Worm (Caenorhabditis elegans) whole organism, L3 larva: Measurements from ENCODE around the gene sec-6.
A peak's percentile ranks its signal among the peaks of the same experiment; 100 is the strongest.

ENCODE experiments used
- elt-3 ChIP-seq, 3 experiments: fragments of 150-350 bp in 1 of 3; sonication (generic microtip) in 2 of 3; optimal IDR thresholded peaks; 2 replicates in 2 of 3; 4 replicates in 1 of 3; lab custom pipeline; 2014 to 2017; ENCODE audit warnings: missing biosample characterization in 3 of 3, missing genetic modification characterization in 3 of 3
- fos-1 ChIP-seq: fragments of 150-350 bp; optimal IDR thresholded peaks from 2 replicates; lab custom pipeline; 2014; ENCODE audit warnings: missing biosample characterization, missing genetic modification characterization
- nhr-11 ChIP-seq: fragments of 150-350 bp; optimal IDR thresholded peaks from 2 replicates; lab custom pipeline; 2014; ENCODE audit warnings: missing biosample characterization, missing genetic modification characterization
- nhr-28 ChIP-seq: fragments of 150-350 bp; optimal IDR thresholded peaks from 2 replicates; lab custom pipeline; 2014; ENCODE audit warnings: missing biosample characterization, missing genetic modification characterization
- nhr-76 ChIP-seq: fragments of 150-350 bp; sonication (generic microtip); optimal IDR thresholded peaks from 5 replicates; lab custom pipeline; 2014; ENCODE audit warnings: missing biosample characterization, missing genetic modification characterization
- nhr-77 ChIP-seq: fragments of 150-350 bp; optimal IDR thresholded peaks from 2 replicates; lab custom pipeline; 2014; ENCODE audit warnings: missing biosample characterization, missing genetic modification characterization
- pha-4 ChIP-seq: fragments of 150-350 bp; optimal IDR thresholded peaks from 2 replicates; lab custom pipeline; 2014; ENCODE audit warnings: missing biosample characterization, missing genetic modification reagents, missing genetic modification characterization
- pqm-1 ChIP-seq: fragments of 150-350 bp; optimal IDR thresholded peaks from 2 replicates; lab custom pipeline; 2017; ENCODE audit warnings: missing biosample characterization, missing genetic modification characterization, inconsistent platforms
- ztf-4 ChIP-seq: fragments of 150-350 bp; optimal IDR thresholded peaks from 2 replicates; lab custom pipeline; 2014; ENCODE audit warnings: missing biosample characterization, missing genetic modification characterization

- TF ChIP-seq elt-3 (tag; optimal IDR thresholded peaks at IDR 0.05; lab: Kevin White, UChicago) (no peak), nhr-11 (tag; lab: Kevin White, UChicago) (peak; percentile 81), nhr-28 (no peak), nhr-77 (tag; lab: Kevin White, UChicago) (peak; percentile 4), fos-1 (tag; lab: Kevin White, UChicago) (no peak), ztf-4 (tag; lab: Kevin White, UChicago) (peak; percentile 77), pha-4 (tag; lab: Kevin White, UChicago) (peak; percentile 97), nhr-76 (tag; lab: Kevin White, UChicago) (no peak), pqm-1 (tag; lab: Kevin White, UChicago) (peak; percentile 71)
Observed at ce11 chrII:5373275-5374047, 14.1 kb downstream of the sec-6 start, which contains the start of the genes agt-2 and F09E5.3.
